Fruit fly (Drosophila melanogaster) whole organism, embryonic: Measurements from ENCODE around the gene Gr61a.
A peak's percentile ranks its signal among the peaks of the same experiment; 100 is the strongest.

Experiments
- B-H1 ChIP-seq: fragments of 200-800 bp; sonication (Bioruptor generic); IDR thresholded peaks from 3 replicates; pipeline ENCODE4 v1.3.6; 2022; ENCODE audit warnings: missing biosample characterization, missing genetic modification characterization
- CG1024 ChIP-seq: fragments of 200-800 bp; sonication (Bioruptor generic); IDR thresholded peaks from 2 replicates; pipeline ENCODE4 v1.3.6; 2022; ENCODE audit warnings: missing biosample characterization, missing genetic modification characterization
- CG10321 ChIP-seq: fragments of 200-800 bp; sonication (Bioruptor generic); IDR thresholded peaks from 2 replicates; pipeline ENCODE4 v1.3.6; 2022; ENCODE audit warnings: missing biosample characterization, missing genetic modification characterization
- CG10565 ChIP-seq: fragments of 200-800 bp; sonication (Bioruptor generic); optimal IDR thresholded peaks from 3 replicates; lab custom pipeline; 2016; ENCODE audit warnings: missing biosample characterization, mild to moderate bottlenecking, missing genetic modification characterization
- CG10654 ChIP-seq: fragments of 200-800 bp; sonication (Bioruptor generic); optimal IDR thresholded peaks from 2 replicates; lab custom pipeline; 2016; ENCODE audit warnings: missing biosample characterization, missing genetic modification characterization
- CG10959 ChIP-seq: fragments of 200-800 bp; sonication (Bioruptor generic); IDR thresholded peaks from 2 replicates; pipeline ENCODE4 v1.3.6; 2022; ENCODE audit warnings: missing biosample characterization, missing genetic modification characterization
- CG11696 ChIP-seq: fragments of 200-800 bp; sonication (Bioruptor generic); IDR thresholded peaks from 2 replicates; pipeline ENCODE4 v1.3.6; 2022; ENCODE audit warnings: missing biosample characterization, missing genetic modification characterization
- CG13894 ChIP-seq: fragments of 200-800 bp; sonication (Bioruptor generic); optimal IDR thresholded peaks from 3 replicates; lab custom pipeline; 2018; ENCODE audit warnings: missing biosample characterization, mild to moderate bottlenecking, missing genetic modification characterization, moderate library complexity
- CG14441 ChIP-seq: fragments of 200-800 bp; sonication (Bioruptor generic); IDR thresholded peaks from 2 replicates; pipeline ENCODE4 v1.3.6; 2022; ENCODE audit warnings: missing biosample characterization, missing genetic modification characterization
- CG1647 ChIP-seq: fragments of 200-800 bp; sonication (Bioruptor generic); optimal IDR thresholded peaks from 3 replicates; lab custom pipeline; 2016; ENCODE audit warnings: missing biosample characterization, missing genetic modification characterization
- CG17385 ChIP-seq: fragments of 200-800 bp; sonication (Bioruptor generic); optimal IDR thresholded peaks from 3 replicates; lab custom pipeline; 2018; ENCODE audit warnings: missing biosample characterization, mild to moderate bottlenecking, missing genetic modification characterization
- CG18011 ChIP-seq: fragments of 200-800 bp; sonication (Bioruptor generic); optimal IDR thresholded peaks from 2 replicates; lab custom pipeline; 2017; ENCODE audit warnings: missing biosample characterization, missing genetic modification characterization, mild to moderate bottlenecking, moderate library complexity, missing genotype
- CG1832 ChIP-seq: fragments of 200-800 bp; sonication (Bioruptor generic); optimal IDR thresholded peaks from 2 replicates; lab custom pipeline; 2017; ENCODE audit warnings: missing biosample characterization, mild to moderate bottlenecking, missing genetic modification characterization, inconsistent platforms
- CG3995 ChIP-seq: fragments of 200-800 bp; sonication (Bioruptor generic); optimal IDR thresholded peaks from 3 replicates; lab custom pipeline; 2016; ENCODE audit warnings: missing biosample characterization, missing genetic modification characterization
- CG4282 ChIP-seq: fragments of 200-800 bp; sonication (Bioruptor generic); optimal IDR thresholded peaks from 2 replicates; lab custom pipeline; 2016; ENCODE audit warnings: missing biosample characterization, missing genetic modification characterization
- CG4424 ChIP-seq: fragments of 200-800 bp; sonication (Bioruptor generic); optimal IDR thresholded peaks from 3 replicates; lab custom pipeline; 2016; ENCODE audit warnings: missing biosample characterization, missing genetic modification characterization
- CG4820 ChIP-seq: fragments of 200-800 bp; sonication (Bioruptor generic); optimal IDR thresholded peaks from 3 replicates; lab custom pipeline; 2016; ENCODE audit warnings: missing biosample characterization, missing genetic modification characterization
- CG5953 ChIP-seq: fragments of 200-800 bp; sonication (Bioruptor generic); IDR thresholded peaks from 2 replicates; pipeline ENCODE4 v1.3.6; 2022; ENCODE audit warnings: missing biosample characterization, missing genetic modification characterization
- CG6654 ChIP-seq: fragments of 200-800 bp; sonication (Bioruptor generic); optimal IDR thresholded peaks from 2 replicates; lab custom pipeline; 2017; ENCODE audit warnings: missing biosample characterization, mild to moderate bottlenecking, missing genetic modification characterization
- CG6683 ChIP-seq: fragments of 200-800 bp; sonication (Bioruptor generic); optimal IDR thresholded peaks from 2 replicates; lab custom pipeline; 2017; ENCODE audit warnings: missing biosample characterization, mild to moderate bottlenecking, missing genetic modification characterization, missing genetic modification reagents
- CG6689 ChIP-seq: fragments of 200-800 bp; sonication (Bioruptor generic); IDR thresholded peaks from 2 replicates; pipeline ENCODE4 v1.3.6; 2022; ENCODE audit warnings: missing biosample characterization, missing genetic modification characterization
- CG8290 ChIP-seq, 3 experiments: fragments of 200-800 bp; sonication (Bioruptor generic); optimal IDR thresholded peaks; 2 replicates each; lab custom pipeline; 2016 to 2019; ENCODE audit warnings: missing biosample characterization in 3 of 3, missing genetic modification characterization in 3 of 3, mild to moderate bottlenecking in 2 of 3, moderate library complexity in 1 of 3
- CG9437 ChIP-seq: fragments of 200-800 bp; sonication (Bioruptor generic); optimal IDR thresholded peaks from 2 replicates; lab custom pipeline; 2018; ENCODE audit warnings: missing biosample characterization, mild to moderate bottlenecking, missing genetic modification characterization
- CTCF ChIP-seq: fragments of 200-800 bp; sonication (Bioruptor generic); optimal IDR thresholded peaks from 2 replicates; lab custom pipeline; 2017; ENCODE audit warnings: missing biosample characterization, mild to moderate bottlenecking, missing genetic modification characterization, moderate library complexity
- D ChIP-seq, 2 experiments: fragments of 200-800 bp in 1 of 2; fragments of >200 bp in 1 of 2; sonication (Bioruptor generic) in 1 of 2; optimal IDR thresholded peaks; 2 replicates in 1 of 2; 3 replicates in 1 of 2; lab custom pipeline; 2017; ENCODE audit warnings: mild to moderate bottlenecking in 1 of 2, missing biosample characterization in 1 of 2, missing genetic modification characterization in 1 of 2, missing genetic modification reagents in 1 of 2
- Dip2 ChIP-seq: fragments of 200-800 bp; sonication (Bioruptor generic); IDR thresholded peaks from 2 replicates; pipeline ENCODE4 v1.3.6; 2022; ENCODE audit warnings: missing biosample characterization, missing genetic modification characterization
- Dll ChIP-seq: fragments of 200-800 bp; sonication (Bioruptor generic); IDR thresholded peaks from 4 replicates; pipeline ENCODE4 v1.3.6; 2022; ENCODE audit warnings: missing biosample characterization, missing genetic modification characterization; ENCODE audit not compliant: partially characterized antibody
- ERR ChIP-seq: fragments of 200-800 bp; sonication (Bioruptor generic); optimal IDR thresholded peaks from 2 replicates; lab custom pipeline; 2016; ENCODE audit warnings: missing biosample characterization, missing genetic modification characterization
- HHEX ChIP-seq: fragments of 200-800 bp; sonication (Bioruptor generic); optimal IDR thresholded peaks from 3 replicates; lab custom pipeline; 2017; ENCODE audit warnings: missing biosample characterization, mild to moderate bottlenecking, missing genetic modification characterization, missing genetic modification reagents
- HLH4C ChIP-seq: fragments of 200-800 bp; sonication (Bioruptor generic); IDR thresholded peaks from 3 replicates; pipeline ENCODE4 v1.3.6; 2022; ENCODE audit warnings: missing biosample characterization, missing genetic modification characterization; ENCODE audit not compliant: partially characterized antibody
- HmgD ChIP-seq: fragments of 200-800 bp; sonication (Bioruptor generic); optimal IDR thresholded peaks from 3 replicates; lab custom pipeline; 2016; ENCODE audit warnings: missing biosample characterization, missing genetic modification characterization
- Lim3 ChIP-seq: fragments of 200-800 bp; sonication (Bioruptor generic); IDR thresholded peaks from 2 replicates; pipeline ENCODE4 v1.3.6; 2022; ENCODE audit warnings: missing biosample characterization, missing genetic modification characterization
- MTF-1 ChIP-seq: fragments of 200-800 bp; sonication (Bioruptor generic); optimal IDR thresholded peaks from 2 replicates; lab custom pipeline; 2018; ENCODE audit warnings: missing biosample characterization, mild to moderate bottlenecking, missing genetic modification characterization, borderline replicate concordance
- Rfx ChIP-seq: fragments of 200-800 bp; sonication (Bioruptor generic); IDR thresholded peaks from 2 replicates; pipeline ENCODE4 v1.3.6; 2022; ENCODE audit warnings: missing biosample characterization, missing genetic modification characterization
- cato ChIP-seq: fragments of 200-800 bp; sonication (Bioruptor generic); optimal IDR thresholded peaks from 2 replicates; lab custom pipeline; 2016; ENCODE audit warnings: missing biosample characterization, missing genetic modification characterization, borderline replicate concordance
- disco-r ChIP-seq: fragments of 200-800 bp; sonication (Bioruptor generic); optimal IDR thresholded peaks from 2 replicates; lab custom pipeline; 2016; ENCODE audit warnings: missing biosample characterization, missing genetic modification characterization
- emc ChIP-seq: fragments of 200-800 bp; sonication (Bioruptor generic); optimal IDR thresholded peaks from 2 replicates; lab custom pipeline; 2016; ENCODE audit warnings: missing biosample characterization, missing genetic modification characterization
- gem ChIP-seq: fragments of 200-800 bp; sonication (Bioruptor generic); optimal IDR thresholded peaks from 2 replicates; lab custom pipeline; 2019; ENCODE audit warnings: missing biosample characterization, mild to moderate bottlenecking, missing genetic modification characterization, moderate library complexity
- grau ChIP-seq: fragments of 200-800 bp; optimal IDR thresholded peaks from 3 replicates; lab custom pipeline; 2019; ENCODE audit warnings: missing biosample characterization, mild to moderate bottlenecking, missing genetic modification characterization, moderate library complexity
- gsb-n ChIP-seq: fragments of 200-800 bp; sonication (Bioruptor generic); optimal IDR thresholded peaks from 3 replicates; lab custom pipeline; 2018; ENCODE audit warnings: missing biosample characterization, mild to moderate bottlenecking, missing genetic modification characterization
- hb ChIP-seq: fragments of 200-800 bp; sonication (Bioruptor generic); IDR thresholded peaks from 3 replicates; pipeline ENCODE4 v1.3.6; 2022; ENCODE audit warnings: missing biosample characterization, missing genetic modification characterization; ENCODE audit not compliant: partially characterized antibody
- ind ChIP-seq: fragments of 200-800 bp; sonication (Bioruptor generic); optimal IDR thresholded peaks from 3 replicates; lab custom pipeline; 2016; ENCODE audit warnings: missing biosample characterization, missing genetic modification characterization
- lmd ChIP-seq: fragments of 200-800 bp; sonication (Bioruptor generic); IDR thresholded peaks from 2 replicates; pipeline ENCODE4 v1.3.6; 2022; ENCODE audit warnings: missing biosample characterization, missing genetic modification characterization
- lov ChIP-seq, 2 experiments: fragments of 200-800 bp in 1 of 2; fragments of >200 bp in 1 of 2; sonication (Bioruptor generic) in 1 of 2; IDR thresholded peaks in 1 of 2; optimal IDR thresholded peaks in 1 of 2; 2 replicates in 1 of 2; 3 replicates in 1 of 2; pipeline versions ENCODE4 v1.3.6 to Lab custom; 2017 to 2022; ENCODE audit warnings: missing biosample characterization in 1 of 2, missing genetic modification characterization in 1 of 2
- luna ChIP-seq: fragments of 200-800 bp; sonication (Bioruptor generic); optimal IDR thresholded peaks from 2 replicates; lab custom pipeline; 2016; ENCODE audit warnings: missing biosample characterization, missing genetic modification characterization
- mirr ChIP-seq: fragments of 200-800 bp; sonication (Bioruptor generic); optimal IDR thresholded peaks from 3 replicates; lab custom pipeline; 2018; ENCODE audit warnings: missing biosample characterization, mild to moderate bottlenecking, missing genetic modification characterization
- pros ChIP-seq: fragments of 200-800 bp; sonication (Bioruptor generic); optimal IDR thresholded peaks from 3 replicates; lab custom pipeline; 2019; ENCODE audit warnings: missing biosample characterization, mild to moderate bottlenecking, missing genetic modification characterization, moderate library complexity
- scrt ChIP-seq: fragments of 200-800 bp; sonication (Bioruptor generic); optimal IDR thresholded peaks from 2 replicates; lab custom pipeline; 2018; ENCODE audit warnings: missing biosample characterization, mild to moderate bottlenecking, missing genetic modification characterization, moderate library complexity
- sug ChIP-seq: fragments of 200-800 bp; optimal IDR thresholded peaks from 2 replicates; lab custom pipeline; 2019; ENCODE audit warnings: missing biosample characterization, mild to moderate bottlenecking, missing genetic modification characterization, moderate library complexity
- tgo ChIP-seq: fragments of 200-800 bp; sonication (Bioruptor generic); IDR thresholded peaks from 3 replicates; pipeline ENCODE4 v1.3.6; 2022; ENCODE audit warnings: missing biosample characterization, missing genetic modification characterization
- ttk ChIP-seq: fragments of 200-800 bp; sonication (Bioruptor generic); IDR thresholded peaks from 2 replicates; pipeline ENCODE4 v2.1.2; 2022; ENCODE audit warnings: missing biosample characterization, missing genetic modification characterization

Gene Gr61a

dm6 chr3L:882892-883255 lies 41.6 kb downstream of the Gr61a start (continued):
- no peak for TF ChIP-seq emc
- TF ChIP-seq cato (GFP tag; lab: Kevin White, UChicago) = no peak
- peak; percentile 4 for TF ChIP-seq ERR (GFP tag; lab: Kevin White, UChicago)
- TF ChIP-seq CG6689 (GFP tag; lab: Robert Waterston, UW) = no peak
- peak; percentile 41 for TF ChIP-seq sug (tag; lab: Kevin White, UChicago)
- TF ChIP-seq gem (tag; lab: Kevin White, UChicago) = no peak
- TF ChIP-seq CG10654 (GFP tag; lab: Kevin White, UChicago) = no peak
- TF ChIP-seq disco-r (GFP tag; lab: Kevin White, UChicago) = no peak
- TF ChIP-seq B-H1 = no peak
- TF ChIP-seq tgo (GFP tag; lab: Robert Waterston, UW) = no peak
- no peak for TF ChIP-seq CG1647 (GFP tag; lab: Kevin White, UChicago)
- no peak for TF ChIP-seq CG10321 (GFP tag; lab: Robert Waterston, UW)
- TF ChIP-seq CG1024 (GFP tag; lab: Robert Waterston, UW) = peak; percentile 41; the same call in 1 of the 2 replicates
- TF ChIP-seq HLH4C (GFP tag; lab: Robert Waterston, UW) = no peak
- no peak for TF ChIP-seq hb (GFP tag; lab: Robert Waterston, UW)
- no peak for TF ChIP-seq CG6683
- TF ChIP-seq mirr (GFP tag; lab: Kevin White, UChicago) = peak; percentile 34
- TF ChIP-seq CG1832 = no peak
- no peak for TF ChIP-seq D (optimal IDR thresholded peaks at IDR 0.05; lab: Kevin White, UChicago)
- no peak for TF ChIP-seq D (GFP tag; optimal IDR thresholded peaks at IDR 0.05; lab: Kevin White, UChicago)
- peak; percentile 91 for TF ChIP-seq CTCF
- no peak for TF ChIP-seq CG5953 (GFP tag; lab: Robert Waterston, UW)
- TF ChIP-seq CG6654 (GFP tag; lab: Kevin White, UChicago) = no peak
- 0 out of 2 replicates have a peak, but pooled peaks have one; percentile 29 for TF ChIP-seq Rfx (GFP tag; lab: Robert Waterston, UW)
- TF ChIP-seq Lim3 (GFP tag; lab: Robert Waterston, UW) = no peak
- TF ChIP-seq lov (optimal IDR thresholded peaks at IDR 0.05; lab: Kevin White, UChicago) = no peak
- TF ChIP-seq lov (GFP tag; IDR thresholded peaks at IDR 0.05; lab: Robert Waterston, UW) = 0 out of 3 replicates have a peak, but pooled peaks have one; percentile 7
- TF ChIP-seq CG14441 (GFP tag; lab: Robert Waterston, UW) = no peak
- no peak for TF ChIP-seq CG10565 (GFP tag; lab: Kevin White, UChicago)
- no peak for TF ChIP-seq CG8290 (GFP tag; optimal IDR thresholded peaks at IDR 0.05; lab: Kevin White, UChicago)
- TF ChIP-seq CG8290 (tag; optimal IDR thresholded peaks at IDR 0.05; lab: Kevin White, UChicago) = peak in 1 of 2 experiments; percentile 19
- no peak for TF ChIP-seq gsb-n (tag; lab: Kevin White, UChicago)
- no peak for TF ChIP-seq scrt (GFP tag; lab: Kevin White, UChicago)
- peak; percentile 81 for TF ChIP-seq pros
- TF ChIP-seq luna (GFP tag; lab: Kevin White, UChicago) = no peak
- TF ChIP-seq CG17385 = peak; percentile 85
- TF ChIP-seq Dll (GFP tag; lab: Robert Waterston, UW) = no peak
- no peak for TF ChIP-seq ttk (GFP tag; lab: Robert Waterston, UW)
- no peak for TF ChIP-seq grau (tag; lab: Kevin White, UChicago)
- no peak for TF ChIP-seq CG4282 (GFP tag; lab: Kevin White, UChicago)
- TF ChIP-seq MTF-1 (GFP tag; lab: Kevin White, UChicago) = no peak
- TF ChIP-seq HmgD (GFP tag; lab: Kevin White, UChicago) = no peak
- TF ChIP-seq CG3995 (GFP tag; lab: Kevin White, UChicago) = no peak
- no peak for TF ChIP-seq CG18011 (GFP tag; lab: Kevin White, UChicago)
- peak; percentile 59 for TF ChIP-seq Dip2
- TF ChIP-seq CG11696 (GFP tag; lab: Robert Waterston, UW) = no peak
- peak; percentile 94 for TF ChIP-seq CG13894 (tag; lab: Kevin White, UChicago)
- no peak for TF ChIP-seq CG9437 (GFP tag; lab: Kevin White, UChicago)
- TF ChIP-seq CG4424 (GFP tag; lab: Kevin White, UChicago) = no peak
- TF ChIP-seq lmd (GFP tag; lab: Robert Waterston, UW) = 0 out of 2 replicates have a peak, but pooled peaks have one; percentile 18
- TF ChIP-seq ind (GFP tag; lab: Kevin White, UChicago) = no peak
- TF ChIP-seq CG4820 (GFP tag; lab: Kevin White, UChicago) = no peak
- TF ChIP-seq HHEX = no peak
- no peak for TF ChIP-seq CG10959 (GFP tag; lab: Robert Waterston, UW)
